Worm (Caenorhabditis elegans): ENCODE results near the gene T22D1.17.

DNA sequence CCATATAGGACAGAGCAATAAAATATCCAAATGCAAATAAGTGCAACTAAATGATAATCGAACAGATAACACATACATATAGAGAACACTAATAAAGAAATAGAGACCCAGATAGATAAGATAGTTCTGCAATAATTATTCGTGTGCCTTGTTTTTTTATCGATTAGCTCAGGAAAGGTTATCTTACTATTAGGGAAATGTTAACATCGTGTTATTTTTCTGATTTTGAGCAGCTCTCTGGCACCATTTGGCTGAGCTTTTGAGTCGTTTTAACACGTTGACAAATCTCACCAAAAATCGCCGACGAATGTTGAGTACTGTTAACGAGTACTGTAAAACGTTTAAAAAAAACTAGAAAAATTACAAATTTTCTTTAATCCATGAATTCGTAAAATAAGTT, 22.6 kb downstream of the T22D1.17 start, which contains the start of gene cest-6:
- TF ChIP-seq C38D4.7 (GFP tag; optimal IDR thresholded peaks at IDR 0.05) = no peak
- no peak for TF ChIP-seq ets-4 (tag; optimal IDR thresholded peaks at IDR 0.05)
- no peak for TF ChIP-seq tbx-2 (tag; optimal IDR thresholded peaks at IDR 0.05)
- no peak for TF ChIP-seq pqm-1 (tag; optimal IDR thresholded peaks at IDR 0.05)
- no peak for TF ChIP-seq ceh-2 (tag; optimal IDR thresholded peaks at IDR 0.05)
- no peak for TF ChIP-seq sox-2 (GFP tag; IDR thresholded peaks at IDR 0.05)
- TF ChIP-seq nhr-11 (tag; optimal IDR thresholded peaks at IDR 0.05) = no peak
- TF ChIP-seq F13H6.1 (tag; optimal IDR thresholded peaks at IDR 0.05) = no peak
- no peak for TF ChIP-seq unc-42 (tag; optimal IDR thresholded peaks at IDR 0.05)
- TF ChIP-seq pha-4 (tag; optimal IDR thresholded peaks at IDR 0.05) = no peak
- TF ChIP-seq hlh-15 (tag; optimal IDR thresholded peaks at IDR 0.05) = no peak
- TF ChIP-seq elt-4 (tag; optimal IDR thresholded peaks at IDR 0.05) = no peak
- no peak for TF ChIP-seq pax-1 (tag; optimal IDR thresholded peaks at IDR 0.05)

Measured in whole organism, late embryonic.